Fruit fly (Drosophila melanogaster): ENCODE data around the gene CG15772.

DNA sequence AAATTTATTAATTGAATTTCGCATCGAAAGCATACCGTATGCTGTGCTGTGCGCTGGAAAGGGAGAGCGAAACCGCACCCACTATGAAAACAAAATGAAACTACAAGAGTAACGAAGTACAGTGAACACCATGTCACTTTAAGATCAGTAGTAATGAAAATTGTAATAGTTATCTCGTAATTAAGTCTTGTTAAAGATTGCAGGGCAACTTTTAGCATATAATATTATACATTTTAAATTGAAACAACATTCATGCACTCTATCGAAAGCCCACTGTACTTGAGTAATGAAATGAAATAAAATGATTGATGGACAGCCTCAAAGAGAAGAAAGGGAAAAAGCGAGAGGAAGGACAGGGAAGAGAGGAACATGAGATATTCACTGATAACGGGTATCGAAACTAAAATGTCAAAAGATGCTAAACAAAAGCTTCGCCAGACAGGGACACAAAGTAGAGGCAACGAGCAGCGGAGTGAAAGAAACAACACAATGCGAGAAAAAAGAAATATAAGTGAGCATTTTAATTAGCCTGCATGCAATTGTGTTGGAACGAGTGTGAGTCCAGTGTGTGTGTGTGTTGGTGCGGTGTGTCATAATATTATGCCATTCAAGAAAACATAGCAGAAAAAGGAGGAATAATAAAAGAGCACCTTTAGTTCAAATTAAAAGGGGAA, 16.6 kb upstream of the CG15772 start:
- TF ChIP-seq CG8478 (optimal IDR thresholded peaks at IDR 0.05) (no peak), CTCF (optimal IDR thresholded peaks at IDR 0.05) (no peak)

All from S2 (cell line).